Worm (Caenorhabditis elegans): ENCODE measurements around the gene cest-35.1.

ce11 chrV:5272034-5272433, 29.1 kb upstream of the cest-35.1 start:
- TF ChIP-seq flt-1 (GFP tag; IDR thresholded peaks at IDR 0.05) (no peak), cog-1 (tag; optimal IDR thresholded peaks at IDR 0.05) (no peak), T22C8.4 (GFP tag; IDR thresholded peaks at IDR 0.05) (no peak), med-1 (GFP tag; optimal IDR thresholded peaks at IDR 0.05; ENCODE audit: insufficient read depth) (no peak), tab-1 (GFP tag; IDR thresholded peaks at IDR 0.05) (no peak), ztf-29 (GFP tag; IDR thresholded peaks at IDR 0.05) (no peak), ref-1 (GFP tag; conservative IDR thresholded peaks at IDR 0.05) (no peak)

Measured in whole organism, midembryonic.